Worm (Caenorhabditis elegans) whole organism, L4 larva: ENCODE results near the gene Y108G3AL.2.

ENCODE experiments used
- ceh-28 ChIP-seq: fragments of 150-350 bp; optimal IDR thresholded peaks from 2 replicates; lab custom pipeline; 2014; ENCODE audit warnings: missing biosample characterization, missing genetic modification reagents, missing genetic modification characterization
- daf-12 ChIP-seq: fragments of 150-350 bp; optimal IDR thresholded peaks from 2 replicates; lab custom pipeline; 2014; ENCODE audit warnings: missing biosample characterization, missing genetic modification reagents, missing genetic modification characterization
- daf-8 ChIP-seq: fragments of 200-800 bp; sonication (Bioruptor generic); IDR thresholded peaks from 2 replicates; pipeline ENCODE4 v1.3.6; 2022; ENCODE audit warnings: missing genetic modification characterization, missing compliant biosample characterization
- nhr-25 ChIP-seq: sonication (generic microtip); optimal IDR thresholded peaks from 2 replicates; lab custom pipeline; 2017; ENCODE audit warnings: missing genetic modification characterization, mild to moderate bottlenecking, missing compliant biosample characterization, antibody characterized with exemption, moderate library complexity, borderline replicate concordance; ENCODE audit not compliant: insufficient read depth
- nhr-77 ChIP-seq: fragments of 150-350 bp; optimal IDR thresholded peaks from 2 replicates; lab custom pipeline; 2014; ENCODE audit warnings: missing biosample characterization, missing genetic modification characterization
- skn-1 ChIP-seq: fragments of 150-350 bp; optimal IDR thresholded peaks from 2 replicates; lab custom pipeline; 2014; ENCODE audit warnings: missing biosample characterization, missing genetic modification characterization
- unc-62 ChIP-seq, 3 experiments: fragments of 150-350 bp in 1 of 3; sonication (generic microtip); optimal IDR thresholded peaks in 2 of 3; peaks in 1 of 3; 1 replicate in 1 of 3; 2 replicates in 2 of 3; lab custom pipeline; 2014 to 2017; ENCODE audit warnings: missing biosample characterization in 3 of 3, missing genetic modification characterization in 3 of 3, missing genetic modification reagents in 3 of 3, missing genotype in 1 of 3
- zfp-2 ChIP-seq: sonication (generic microtip); optimal IDR thresholded peaks from 2 replicates; lab custom pipeline; 2016; ENCODE audit warnings: mild to moderate bottlenecking, missing genetic modification characterization, missing compliant biosample characterization

DNA sequence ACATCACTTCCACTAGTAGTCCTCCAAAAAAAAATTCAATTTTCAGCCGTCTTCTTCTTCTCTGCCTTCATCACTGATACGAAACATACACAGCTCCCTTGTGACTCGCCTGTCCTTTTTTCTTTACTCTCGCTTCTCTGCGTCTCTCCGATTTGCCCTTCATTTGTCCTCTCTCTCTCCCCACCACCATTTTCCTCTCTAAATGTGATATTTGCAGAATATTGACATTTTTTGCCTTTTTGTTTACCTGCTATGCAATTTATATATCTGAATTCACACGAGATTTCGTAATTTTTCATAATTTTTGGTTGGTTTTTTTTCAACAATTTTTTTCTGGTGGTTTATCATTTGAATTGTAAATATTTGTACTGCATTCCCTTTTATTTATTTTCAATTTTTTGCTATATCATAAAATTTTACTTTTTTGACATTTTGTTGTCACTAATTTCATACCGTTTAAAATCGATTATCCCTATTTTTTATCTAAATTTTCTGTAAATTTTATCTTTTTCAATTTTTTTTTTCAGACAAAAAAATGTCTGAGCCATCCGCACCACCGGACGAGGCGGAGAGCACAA, 37.2 kb downstream of the Y108G3AL.2 start, which contains the start of gene lec-12:
- TF ChIP-seq unc-62 (GFP tag; optimal IDR thresholded peaks at IDR 0.05 in 1 of 2; lab: Kevin White, UChicago) = no peak
- TF ChIP-seq unc-62 (tag; optimal IDR thresholded peaks at IDR 0.05; lab: Kevin White, UChicago) = no peak
- TF ChIP-seq nhr-77 = no peak
- TF ChIP-seq zfp-2 = no peak
- no peak for TF ChIP-seq nhr-25
- no peak for TF ChIP-seq ceh-28 (tag; lab: Kevin White, UChicago)
- TF ChIP-seq daf-8 = no peak
- no peak for TF ChIP-seq skn-1 (tag; lab: Kevin White, UChicago)
- no peak for TF ChIP-seq daf-12 (tag; lab: Kevin White, UChicago)
